Fruit fly (Drosophila melanogaster) Kc167 (cell line): ENCODE results near the gene CG7579.

Experiments used
- Myc ChIP-seq: fragments of >200 bp; optimal IDR thresholded peaks from 2 replicates; lab custom pipeline; 2017; ENCODE audit warnings: missing external identifiers
- Sin3A ChIP-seq: fragments of >200 bp; optimal IDR thresholded peaks from 2 replicates; lab custom pipeline; 2018; ENCODE audit warnings: missing external identifiers
- h ChIP-seq: fragments of >200 bp; optimal IDR thresholded peaks from 3 replicates; lab custom pipeline; 2018; ENCODE audit warnings: missing external identifiers
- insv ChIP-seq: fragments of >200 bp; optimal IDR thresholded peaks from 3 replicates; lab custom pipeline; 2018; ENCODE audit warnings: missing external identifiers
- psq ChIP-seq: fragments of >200 bp; optimal IDR thresholded peaks from 2 replicates; lab custom pipeline; 2017; ENCODE audit warnings: missing external identifiers
- ttk ChIP-seq: sonication (Bioruptor generic); optimal IDR thresholded peaks from 2 replicates; lab custom pipeline; 2017; ENCODE audit warnings: missing external identifiers

Gene CG7579

DNA sequence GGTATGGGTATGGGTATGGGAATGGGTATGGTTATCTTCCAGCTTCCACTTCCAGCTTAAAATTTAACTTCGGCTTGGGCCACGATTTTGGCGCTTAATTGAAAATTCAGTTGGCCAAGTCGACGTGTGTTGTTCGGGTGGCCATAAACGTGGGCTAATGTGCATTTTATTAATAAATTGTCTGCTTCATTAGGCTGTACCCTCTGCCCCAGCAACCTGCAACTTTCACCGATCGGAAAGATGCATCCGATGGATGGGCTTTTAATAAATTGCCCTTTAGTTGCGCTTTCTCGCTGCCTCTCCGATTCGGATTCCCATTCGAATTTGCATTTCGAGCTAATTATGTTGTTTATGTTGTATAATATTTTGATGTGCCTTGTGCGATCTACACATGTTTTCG lies 11.9 kb upstream of the CG7579 start:
- no peak for TF ChIP-seq h (lab: Kevin White, UChicago)
- no peak for TF ChIP-seq Myc (lab: Kevin White, UChicago)

DNA sequence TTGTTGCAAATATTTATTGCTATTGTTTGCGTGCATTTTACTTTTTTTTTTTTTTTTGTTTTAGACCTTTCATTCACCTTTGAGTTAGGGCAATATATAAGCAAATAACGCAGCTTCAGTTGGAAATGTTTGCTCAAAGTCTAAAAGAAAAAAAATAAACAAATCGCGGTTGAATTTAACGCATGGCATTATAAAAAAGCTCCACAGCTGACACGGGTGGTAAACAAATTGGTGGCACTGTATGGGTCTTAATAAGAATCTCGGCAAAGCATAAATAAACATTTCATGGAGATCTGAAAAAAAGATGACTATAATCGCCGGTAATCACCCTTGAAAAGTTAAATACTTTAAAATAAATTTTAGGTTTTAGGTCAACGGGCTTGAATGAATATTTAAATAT lies 11.2 kb upstream of the CG7579 start:
- TF ChIP-seq h (lab: Kevin White, UChicago) (no peak), psq (lab: Kevin White, UChicago) (no peak), ttk (lab: Kevin White, UChicago) (no peak), Sin3A (lab: Kevin White, UChicago) (no peak), Myc (lab: Kevin White, UChicago) (no peak), insv (no peak)

- no peak for TF ChIP-seq Myc (lab: Kevin White, UChicago)
- no peak for TF ChIP-seq ttk (lab: Kevin White, UChicago)
- TF ChIP-seq Sin3A (lab: Kevin White, UChicago), result no peak
- no peak for TF ChIP-seq insv
- no peak for TF ChIP-seq psq (lab: Kevin White, UChicago)
- no peak for TF ChIP-seq h (lab: Kevin White, UChicago)
These were observed 9.7 kb upstream of the CG7579 start for dm6 chr3L:15692794-15693532.

DNA sequence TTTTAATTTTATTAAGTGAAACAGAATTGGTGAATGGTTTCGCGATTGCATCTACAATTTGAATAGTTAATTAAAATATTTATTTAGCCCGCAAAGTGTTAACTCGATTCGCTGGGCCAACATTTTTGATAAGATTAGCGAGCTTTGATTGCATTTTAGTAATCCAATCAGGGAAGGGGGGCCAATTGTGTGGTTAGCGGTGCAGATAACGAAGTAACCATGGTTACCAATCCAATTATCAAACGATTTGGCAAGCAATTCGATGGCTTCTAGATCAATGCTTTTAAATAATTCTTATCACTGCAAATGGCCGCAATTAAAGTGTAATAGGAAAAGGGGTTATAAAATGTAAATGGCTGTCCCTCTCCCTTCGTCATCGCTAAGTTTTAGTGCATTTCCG lies 9.1 kb upstream of the CG7579 start:
- no peak for TF ChIP-seq psq (lab: Kevin White, UChicago)
- TF ChIP-seq Myc (lab: Kevin White, UChicago), result no peak
- no peak for TF ChIP-seq Sin3A (lab: Kevin White, UChicago)
- TF ChIP-seq insv, result no peak
- no peak for TF ChIP-seq h (lab: Kevin White, UChicago)
- no peak for TF ChIP-seq ttk (lab: Kevin White, UChicago)

DNA sequence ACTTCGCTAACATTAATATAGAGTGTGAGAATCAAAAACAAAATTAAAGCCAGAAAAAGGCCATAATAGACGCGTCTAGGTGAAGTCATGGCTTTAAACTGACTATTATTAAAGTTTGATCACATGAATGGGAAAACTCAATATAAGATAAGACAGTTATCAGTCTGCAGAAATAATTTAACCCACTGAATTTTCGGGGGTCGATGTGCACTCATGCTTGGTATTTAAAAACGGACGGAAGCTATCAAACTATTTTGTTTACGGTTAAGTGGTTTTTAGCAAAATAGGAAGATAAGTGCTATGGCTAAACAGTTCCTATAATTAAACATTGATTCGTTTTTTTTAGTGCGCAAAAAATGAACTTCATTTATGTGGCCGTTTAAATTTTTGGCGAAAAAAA lies 8.7 kb upstream of the CG7579 start, which contains the start of gene CG34451:
TSS of gene CG34451 (minus strand) at position 101 of the 400 bp plus-strand sequence.
- TF ChIP-seq h (lab: Kevin White, UChicago) (no peak), Sin3A (lab: Kevin White, UChicago) (no peak), psq (lab: Kevin White, UChicago) (no peak), insv (no peak), ttk (lab: Kevin White, UChicago) (no peak), Myc (lab: Kevin White, UChicago) (no peak)

- TF ChIP-seq insv, result no peak
- TF ChIP-seq psq (lab: Kevin White, UChicago), result no peak
- no peak for TF ChIP-seq h (lab: Kevin White, UChicago)
- no peak for TF ChIP-seq Myc (lab: Kevin White, UChicago)
- TF ChIP-seq ttk (lab: Kevin White, UChicago), result no peak
- no peak for TF ChIP-seq Sin3A (lab: Kevin White, UChicago)
These were observed 7.7 kb upstream of the CG7579 start for dm6 chr3L:15690711-15691591.

DNA sequence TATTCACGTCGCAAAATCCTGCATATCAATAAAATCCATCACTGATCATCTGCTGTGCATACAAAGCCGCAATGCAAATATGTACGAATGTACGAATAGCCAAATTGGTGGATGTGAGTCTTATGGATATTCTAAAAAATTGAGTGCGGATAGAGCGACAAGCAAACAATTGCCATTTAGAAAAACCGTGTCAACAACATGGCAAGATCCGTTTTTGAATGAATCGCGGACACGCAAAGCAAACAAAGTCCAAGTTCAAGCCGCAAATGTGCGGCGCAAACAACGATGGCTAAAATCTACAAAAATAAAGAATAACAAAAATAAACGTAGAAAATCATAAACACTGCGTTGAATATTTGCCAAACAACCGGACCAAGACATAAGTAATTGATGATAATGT lies 6.3 kb upstream of the CG7579 start:
- TF ChIP-seq ttk (lab: Kevin White, UChicago) (no peak), Myc (lab: Kevin White, UChicago) (no peak), psq (lab: Kevin White, UChicago) (no peak), insv (no peak), h (lab: Kevin White, UChicago) (no peak), Sin3A (lab: Kevin White, UChicago) (no peak)

DNA sequence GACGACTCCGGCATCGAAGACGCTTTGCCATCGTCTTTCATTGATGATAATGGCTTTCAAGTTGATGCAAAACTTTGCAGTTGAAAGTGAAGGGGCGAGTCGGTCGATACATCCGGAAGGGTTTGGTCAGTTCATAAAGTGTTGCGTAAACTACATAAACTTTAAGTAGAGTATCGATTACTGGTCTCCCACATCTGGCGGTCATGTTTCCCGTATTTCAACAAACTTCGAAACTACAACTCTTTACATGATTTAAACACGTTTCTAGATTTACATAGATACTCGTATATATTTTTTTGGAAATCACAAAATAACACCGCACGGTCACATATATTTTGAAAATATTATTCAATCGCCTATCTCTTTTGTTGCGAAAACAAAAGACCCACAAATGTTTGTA lies 4.6 kb upstream of the CG7579 start, which contains the start of gene CG34452:
TSS of gene CG34452 (minus strand) at position 101 of the 400 bp plus-strand sequence.
- TF ChIP-seq ttk (lab: Kevin White, UChicago) (no peak), psq (lab: Kevin White, UChicago) (no peak), Myc (lab: Kevin White, UChicago) (no peak), h (lab: Kevin White, UChicago) (no peak), Sin3A (lab: Kevin White, UChicago) (no peak), insv (no peak)

DNA sequence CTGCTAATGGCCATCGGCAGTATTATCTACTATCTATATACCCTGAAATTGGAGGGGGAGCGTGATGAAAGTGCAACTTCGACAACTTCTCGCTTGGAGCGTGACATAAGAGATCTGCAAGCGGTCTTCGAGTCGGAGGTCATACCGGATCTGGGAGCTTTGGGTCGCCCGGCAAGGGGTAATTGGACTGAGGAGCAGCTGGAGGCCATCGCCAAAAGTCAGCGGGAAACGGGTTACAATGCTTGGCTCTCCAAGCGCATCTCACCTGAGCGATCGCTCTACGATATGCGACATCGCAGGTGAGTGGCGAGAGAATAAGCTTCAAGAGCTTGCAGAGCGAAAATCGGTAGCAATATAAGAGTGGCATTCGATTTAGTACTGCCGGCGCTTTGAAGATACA lies 772 bp upstream of the CG7579 start:
- TF ChIP-seq Myc (lab: Kevin White, UChicago), result no peak
- TF ChIP-seq h (lab: Kevin White, UChicago), result no peak
- TF ChIP-seq psq (lab: Kevin White, UChicago), result no peak
- no peak for TF ChIP-seq Sin3A (lab: Kevin White, UChicago)
- TF ChIP-seq ttk (lab: Kevin White, UChicago), result no peak
- no peak for TF ChIP-seq insv

DNA sequence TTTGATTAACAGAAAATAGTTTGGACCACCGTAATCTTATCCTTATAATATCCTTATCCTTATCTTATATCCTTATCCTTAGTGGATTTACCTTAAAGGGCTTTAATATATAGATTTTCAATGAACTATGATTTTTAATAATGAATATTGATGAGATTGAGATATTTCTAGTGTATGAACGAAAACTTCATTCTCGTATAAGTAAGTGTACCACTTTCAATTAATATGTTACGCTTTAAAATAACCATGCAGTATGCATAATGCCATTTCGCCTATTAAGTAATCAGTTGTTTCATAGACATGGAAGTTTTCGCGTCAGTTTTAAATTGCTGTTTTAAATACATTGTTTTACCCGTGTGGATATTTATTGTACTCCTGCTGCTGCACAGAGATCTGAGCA lies 3.8 kb downstream of the CG7579 start, which contains the start of gene CG7304:
TSS of gene CG7304 (plus strand) at position 301 of the 400 bp plus-strand sequence.
- TF ChIP-seq psq (lab: Kevin White, UChicago) (no peak), insv (no peak), h (lab: Kevin White, UChicago) (no peak), Sin3A (lab: Kevin White, UChicago) (no peak), ttk (lab: Kevin White, UChicago) (no peak), Myc (lab: Kevin White, UChicago) (no peak)

DNA sequence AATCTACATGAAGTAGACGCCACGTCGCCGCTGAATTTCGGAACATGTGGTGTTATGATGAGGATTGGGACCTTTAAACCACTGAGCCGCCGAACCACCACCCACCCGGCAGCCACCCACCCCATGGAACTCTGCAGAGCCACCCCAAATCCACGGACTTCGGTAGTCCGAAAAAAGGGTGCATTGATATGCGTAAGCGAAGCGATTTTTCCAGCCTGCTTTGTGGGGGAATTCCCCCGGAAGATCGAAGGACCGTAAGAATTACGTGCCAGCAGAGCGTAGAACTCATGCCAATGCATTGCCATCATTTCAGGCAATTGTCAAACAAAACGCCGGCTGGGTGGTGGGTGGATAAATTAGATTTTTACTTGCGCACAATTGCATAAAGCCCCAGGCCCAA lies 5.0 kb downstream of the CG7579 start:
- no peak for TF ChIP-seq ttk (lab: Kevin White, UChicago)
- TF ChIP-seq Myc (lab: Kevin White, UChicago), result no peak
- no peak for TF ChIP-seq insv
- no peak for TF ChIP-seq psq (lab: Kevin White, UChicago)
- no peak for TF ChIP-seq Sin3A (lab: Kevin White, UChicago)
- TF ChIP-seq h (lab: Kevin White, UChicago), result no peak
